Worm (Caenorhabditis elegans) whole organism, young adult: ENCODE measurements around the gene zfp-3.

Source experiments
- B0019.2 ChIP-seq: fragments of 200-800 bp; sonication (Bioruptor generic); conservative IDR thresholded peaks from 2 replicates; pipeline ENCODE4 v1.3.6; 2022; ENCODE audit warnings: missing genetic modification reagents, missing genetic modification characterization, missing compliant biosample characterization
- C06A6.2 ChIP-seq: fragments of 200-800 bp; sonication (Bioruptor generic); conservative IDR thresholded peaks from 2 replicates; pipeline ENCODE4 v1.3.6; 2022; ENCODE audit warnings: missing genetic modification characterization, missing compliant biosample characterization
- F22D6.2 ChIP-seq: sonication (generic microtip); optimal IDR thresholded peaks from 2 replicates; lab custom pipeline; 2016; ENCODE audit warnings: mild to moderate bottlenecking, missing genetic modification characterization, missing compliant biosample characterization
- K12H6.12 ChIP-seq: fragments of 200-800 bp; sonication (Bioruptor generic); optimal IDR thresholded peaks from 2 replicates; lab custom pipeline; 2018; ENCODE audit warnings: mild to moderate bottlenecking, missing genetic modification characterization, missing compliant biosample characterization
- T07F8.4 ChIP-seq: sonication (generic microtip); optimal IDR thresholded peaks from 2 replicates; lab custom pipeline; 2016; ENCODE audit warnings: mild to moderate bottlenecking, missing genetic modification characterization, moderate library complexity, missing compliant biosample characterization
- Y56A3A.18 ChIP-seq: fragments of 200-800 bp; sonication (Bioruptor generic); IDR thresholded peaks from 2 replicates; pipeline ENCODE4 v1.3.6; 2022; ENCODE audit warnings: missing genetic modification reagents, missing genetic modification characterization, missing compliant biosample characterization
- ama-1 ChIP-seq, 3 experiments: fragments of 150-350 bp in 1 of 3; sonication (generic microtip) in 2 of 3; optimal IDR thresholded peaks; 2 replicates each; lab custom pipeline; 2014 to 2018; ENCODE audit warnings: missing biosample characterization in 2 of 3, missing genetic modification characterization in 2 of 3, missing genetic modification reagents in 2 of 3
- aptf-2 ChIP-seq: fragments of 200-800 bp; sonication (Bioruptor generic); conservative IDR thresholded peaks from 2 replicates; pipeline ENCODE4 v1.3.6; 2022; ENCODE audit warnings: missing genetic modification reagents, missing genetic modification characterization, missing compliant biosample characterization
- aptf-3 ChIP-seq: fragments of 200-800 bp; sonication (Bioruptor generic); IDR thresholded peaks from 2 replicates; pipeline ENCODE4 v1.3.6; 2022; ENCODE audit warnings: missing genetic modification characterization, missing compliant biosample characterization
- atf-7 ChIP-seq: sonication (generic microtip); optimal IDR thresholded peaks from 2 replicates; lab custom pipeline; 2017; ENCODE audit warnings: mild to moderate bottlenecking, missing genetic modification characterization, missing compliant biosample characterization
- cebp-1 ChIP-seq, 2 experiments: fragments of 200-800 bp in 1 of 2; sonication (Bioruptor generic) in 1 of 2; sonication (generic microtip) in 1 of 2; IDR thresholded peaks in 1 of 2; optimal IDR thresholded peaks in 1 of 2; 2 replicates each; pipeline versions ENCODE4 v1.3.6 to Lab custom; 2017 to 2022; ENCODE audit warnings: missing compliant biosample characterization in 2 of 2, missing genetic modification characterization in 2 of 2, mild to moderate bottlenecking in 1 of 2, missing genetic modification reagents in 1 of 2, moderate library complexity in 1 of 2
- ceh-100 ChIP-seq: fragments of 200-800 bp; sonication (Bioruptor generic); IDR thresholded peaks from 2 replicates; pipeline ENCODE4 v1.3.6; 2022; ENCODE audit warnings: missing genetic modification reagents, missing genetic modification characterization, missing compliant biosample characterization
- ceh-79 ChIP-seq: sonication (generic microtip); optimal IDR thresholded peaks from 2 replicates; lab custom pipeline; 2017; ENCODE audit warnings: mild to moderate bottlenecking, missing genetic modification characterization, missing compliant biosample characterization
- chd-7 ChIP-seq: sonication (generic microtip); optimal IDR thresholded peaks from 2 replicates; lab custom pipeline; 2016; ENCODE audit warnings: mild to moderate bottlenecking, missing genetic modification characterization, moderate library complexity, missing compliant biosample characterization
- dox-1 ChIP-seq: fragments of 200-800 bp; sonication (Bioruptor generic); IDR thresholded peaks from 2 replicates; pipeline ENCODE4 v1.3.6; 2022; ENCODE audit warnings: missing genetic modification reagents, missing genetic modification characterization, missing compliant biosample characterization
- egl-44 ChIP-seq: fragments of 200-800 bp; sonication (Bioruptor generic); IDR thresholded peaks from 2 replicates; pipeline ENCODE4 v1.3.6; 2022; ENCODE audit warnings: missing genetic modification reagents, missing genetic modification characterization, missing compliant biosample characterization
- gei-17 ChIP-seq: fragments of 200-800 bp; sonication (Bioruptor generic); optimal IDR thresholded peaks from 2 replicates; lab custom pipeline; 2018; ENCODE audit warnings: mild to moderate bottlenecking, missing genetic modification characterization, missing compliant biosample characterization
- him-1 ChIP-seq: sonication (generic microtip); optimal IDR thresholded peaks from 2 replicates; lab custom pipeline; 2016; ENCODE audit warnings: missing genotype, missing genetic modification reagents, missing genetic modification characterization, missing compliant biosample characterization
- hmg-1.2 ChIP-seq: fragments of 200-800 bp; sonication (Bioruptor generic); IDR thresholded peaks from 2 replicates; pipeline ENCODE4 v1.3.6; 2022; ENCODE audit warnings: missing genetic modification reagents, missing genetic modification characterization, missing compliant biosample characterization
- let-607 ChIP-seq, 2 experiments: fragments of 200-800 bp in 1 of 2; sonication (Bioruptor generic) in 1 of 2; sonication (generic microtip) in 1 of 2; optimal IDR thresholded peaks; 2 replicates each; lab custom pipeline; 2016 to 2018; ENCODE audit warnings: mild to moderate bottlenecking in 2 of 2, missing compliant biosample characterization in 2 of 2, missing genetic modification characterization in 2 of 2, moderate library complexity in 2 of 2, missing genotype in 1 of 2
- lin-35 ChIP-seq, 3 experiments: fragments of 150-350 bp in 2 of 3; sonication (generic microtip) in 1 of 3; optimal IDR thresholded peaks; 2 replicates each; lab custom pipeline; 2014 to 2018; ENCODE audit warnings: missing biosample characterization in 3 of 3, missing genetic modification characterization in 3 of 3, missing genetic modification reagents in 3 of 3
- lir-1 ChIP-seq: fragments of 200-800 bp; sonication (Bioruptor generic); conservative IDR thresholded peaks from 2 replicates; pipeline ENCODE4 v1.3.6; 2022; ENCODE audit warnings: missing genetic modification reagents, missing genetic modification characterization, missing compliant biosample characterization
- lsl-1 ChIP-seq: fragments of 200-800 bp; sonication (Bioruptor generic); optimal IDR thresholded peaks from 2 replicates; lab custom pipeline; 2018; ENCODE audit warnings: mild to moderate bottlenecking, missing genetic modification characterization, moderate library complexity, missing compliant biosample characterization
- lsy-27 ChIP-seq: sonication (generic microtip); optimal IDR thresholded peaks from 2 replicates; lab custom pipeline; 2017; ENCODE audit warnings: missing genetic modification characterization, mild to moderate bottlenecking, missing compliant biosample characterization, antibody characterized with exemption, missing genotype, borderline replicate concordance; ENCODE audit not compliant: insufficient read depth
- madf-10 ChIP-seq: sonication (generic microtip); optimal IDR thresholded peaks from 2 replicates; lab custom pipeline; 2016; ENCODE audit warnings: mild to moderate bottlenecking, missing genetic modification characterization, missing compliant biosample characterization
- mcd-1 ChIP-seq: fragments of 200-800 bp; sonication (Bioruptor generic); IDR thresholded peaks from 2 replicates; pipeline ENCODE4 v1.3.6; 2022; ENCODE audit warnings: missing genetic modification reagents, missing genetic modification characterization, missing compliant biosample characterization
- mel-28 ChIP-seq: sonication (generic microtip); optimal IDR thresholded peaks from 2 replicates; lab custom pipeline; 2016; ENCODE audit warnings: borderline replicate concordance, mild to moderate bottlenecking, missing genetic modification characterization, missing compliant biosample characterization
- nfyb-1 ChIP-seq: fragments of 200-800 bp; sonication (Bioruptor generic); IDR thresholded peaks from 2 replicates; pipeline ENCODE4 v1.3.6; 2022; ENCODE audit warnings: missing genetic modification reagents, missing genetic modification characterization, missing compliant biosample characterization
- nhr-90 ChIP-seq: sonication (generic microtip); optimal IDR thresholded peaks from 2 replicates; lab custom pipeline; 2016; ENCODE audit warnings: missing genotype, mild to moderate bottlenecking, missing genetic modification characterization, missing compliant biosample characterization
- rcor-1 ChIP-seq: fragments of 200-800 bp; sonication (Bioruptor generic); IDR thresholded peaks from 2 replicates; pipeline ENCODE4 v1.3.6; 2022; ENCODE audit warnings: missing genetic modification reagents, missing genetic modification characterization, missing compliant biosample characterization
- rpc-1 ChIP-seq, 2 experiments: fragments of 150-350 bp in 1 of 2; sonication (generic microtip) in 1 of 2; optimal IDR thresholded peaks; 2 replicates each; lab custom pipeline; 2014 to 2018; ENCODE audit warnings: missing biosample characterization in 1 of 2, missing genetic modification characterization in 1 of 2, missing genetic modification reagents in 1 of 2, missing genotype in 1 of 2
- sdz-38 ChIP-seq: sonication (generic microtip); optimal IDR thresholded peaks from 2 replicates; lab custom pipeline; 2016; ENCODE audit warnings: missing genotype, missing genetic modification characterization, missing compliant biosample characterization
- snpc-3.4 ChIP-seq: sonication (generic microtip); optimal IDR thresholded peaks from 2 replicates; lab custom pipeline; 2017; ENCODE audit warnings: missing genetic modification characterization, mild to moderate bottlenecking, missing compliant biosample characterization, antibody characterized with exemption, moderate library complexity, missing genotype, missing genetic modification reagents
- snpc-4 ChIP-seq, 5 experiments: fragments of 150-350 bp in 1 of 5; sonication (generic microtip) in 4 of 5; optimal IDR thresholded peaks; 2 replicates each; lab custom pipeline; 2014 to 2018; ENCODE audit warnings: missing genetic modification characterization in 5 of 5, missing biosample characterization in 3 of 5, antibody characterized with exemption in 2 of 5, mild to moderate bottlenecking in 2 of 5, missing compliant biosample characterization in 2 of 5, missing genotype in 2 of 5, moderate library complexity in 2 of 5, missing genetic modification reagents in 1 of 5
- somi-1 ChIP-seq: fragments of 200-800 bp; sonication (Bioruptor generic); optimal IDR thresholded peaks from 2 replicates; lab custom pipeline; 2018; ENCODE audit warnings: mild to moderate bottlenecking, missing genetic modification characterization, missing compliant biosample characterization
- tbp1 ChIP-seq: fragments of 200-800 bp; sonication (Bioruptor generic); optimal IDR thresholded peaks from 2 replicates; lab custom pipeline; 2018; ENCODE audit warnings: mild to moderate bottlenecking, missing genetic modification characterization, missing compliant biosample characterization
- unc-130 ChIP-seq: sonication (generic microtip); optimal IDR thresholded peaks from 2 replicates; lab custom pipeline; 2016; ENCODE audit warnings: missing genetic modification reagents, missing genetic modification characterization, missing compliant biosample characterization
- ztf-22 ChIP-seq: fragments of 200-800 bp; sonication (Bioruptor generic); optimal IDR thresholded peaks from 2 replicates; lab custom pipeline; 2018; ENCODE audit warnings: mild to moderate bottlenecking, missing genetic modification characterization, moderate library complexity, missing compliant biosample characterization
- ztf-26 ChIP-seq: sonication (generic microtip); optimal IDR thresholded peaks from 2 replicates; lab custom pipeline; 2017; ENCODE audit warnings: missing genetic modification characterization, missing compliant biosample characterization
- ztf-6 ChIP-seq: fragments of 200-800 bp; sonication (Bioruptor generic); IDR thresholded peaks from 2 replicates; pipeline ENCODE4 v1.3.6; 2022; ENCODE audit warnings: missing genetic modification reagents, missing genetic modification characterization, missing compliant biosample characterization

Gene zfp-3

DNA sequence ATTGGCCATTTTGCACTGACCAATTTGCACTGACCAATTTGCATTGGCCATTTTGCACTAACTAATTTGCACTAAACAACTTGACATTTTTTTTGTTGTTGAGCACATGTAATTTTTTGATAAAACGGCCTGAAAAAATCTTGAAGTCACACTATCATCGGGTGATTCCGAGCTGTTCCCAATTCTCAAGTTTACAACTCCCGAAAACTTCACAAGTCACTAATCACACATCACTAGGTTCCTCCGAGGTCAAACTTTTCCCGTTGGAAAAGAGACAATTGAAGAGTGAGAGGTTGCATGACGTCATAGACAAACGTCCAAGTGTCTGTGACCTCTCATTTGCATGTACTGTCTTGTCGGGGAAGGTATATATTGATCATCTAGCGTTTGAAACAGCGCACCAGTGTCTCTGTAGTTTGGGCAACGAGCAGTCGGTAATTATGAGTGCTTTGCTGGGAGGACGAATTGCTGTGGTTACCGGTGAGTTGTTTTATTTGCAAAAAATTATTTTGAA is 39.7 kb upstream of the zfp-3 start, which contains the start of the genes D1005.10 and dhs-25 (continued):
- peak; percentile 13 for TF ChIP-seq nhr-90 (tag; lab: Kevin White, UChicago)
- TF ChIP-seq tbp1: peak; percentile 45
- TF ChIP-seq rcor-1 (GFP tag; lab: Robert Waterston, UW): no peak
- peak; percentile 52 for TF ChIP-seq somi-1 (GFP tag; lab: Kevin White, UChicago)
- TF ChIP-seq B0019.2 (GFP tag; lab: Robert Waterston, UW): no peak
- no peak for TF ChIP-seq snpc-3.4 (tag; lab: Kevin White, UChicago)
- no peak for TF ChIP-seq aptf-3 (GFP tag; lab: Robert Waterston, UW)
- no peak for TF ChIP-seq him-1 (tag; lab: Kevin White, UChicago)
- TF ChIP-seq madf-10: peak; percentile 28
- no peak for TF ChIP-seq ceh-79 (tag; lab: Kevin White, UChicago)
- no peak for TF ChIP-seq aptf-2 (GFP tag; lab: Robert Waterston, UW)
- TF ChIP-seq mel-28 (tag; lab: Kevin White, UChicago): no peak
- no peak for TF ChIP-seq cebp-1 (GFP tag; IDR thresholded peaks at IDR 0.05; lab: Robert Waterston, UW)
- peak; percentile 64 for TF ChIP-seq cebp-1 (tag; optimal IDR thresholded peaks at IDR 0.05; lab: Kevin White, UChicago)
- peak; percentile 34 for TF ChIP-seq ztf-22 (GFP tag; lab: Kevin White, UChicago)
- TF ChIP-seq Y56A3A.18: peak; percentile 18; the same call in 1 of the 2 replicates
- TF ChIP-seq ztf-6 (GFP tag; lab: Robert Waterston, UW): 0 out of 2 replicates have a peak, but pooled peaks have one; percentile 38
- TF ChIP-seq ama-1 (optimal IDR thresholded peaks at IDR 0.05; lab: Kevin White, UChicago): peak; percentile 32
- TF ChIP-seq ama-1 (GFP tag; optimal IDR thresholded peaks at IDR 0.05; lab: Kevin White, UChicago): no peak
- TF ChIP-seq lin-35 (GFP tag; optimal IDR thresholded peaks at IDR 0.05; lab: Kevin White, UChicago): peak in 1 of 3 experiments; percentile 17
- TF ChIP-seq ztf-26 (tag; lab: Kevin White, UChicago): peak; percentile 39
- TF ChIP-seq T07F8.4 (tag; lab: Kevin White, UChicago): no peak
- TF ChIP-seq let-607 (tag; optimal IDR thresholded peaks at IDR 0.05; lab: Kevin White, UChicago): peak in 1 of 2 experiments; percentile 17
- peak; percentile 31; the same call in 1 of the 2 replicates for TF ChIP-seq mcd-1 (GFP tag; lab: Robert Waterston, UW)
- peak; percentile 63 for TF ChIP-seq gei-17 (GFP tag; lab: Kevin White, UChicago)
- peak; percentile 39; the same call in 1 of the 2 replicates for TF ChIP-seq dox-1 (GFP tag; lab: Robert Waterston, UW)
- peak; percentile 17 for TF ChIP-seq F22D6.2 (tag; lab: Kevin White, UChicago)
- no peak for TF ChIP-seq unc-130 (GFP tag; lab: Kevin White, UChicago)
- peak; percentile 100 for TF ChIP-seq atf-7 (tag; lab: Kevin White, UChicago)
- peak; percentile 85 for TF ChIP-seq hmg-1.2
- peak; percentile 12; the same call in 1 of the 2 replicates for TF ChIP-seq ceh-100
- no peak for TF ChIP-seq snpc-4 (GFP tag; optimal IDR thresholded peaks at IDR 0.05; lab: Kevin White, UChicago)
- peak in 2 of 4 experiments; percentile 16 to 40 for TF ChIP-seq snpc-4 (tag; optimal IDR thresholded peaks at IDR 0.05; lab: Kevin White, UChicago)
- peak; percentile 47 for TF ChIP-seq chd-7 (tag; lab: Kevin White, UChicago)
- TF ChIP-seq, all 124 proteins: peak for 30

DNA sequence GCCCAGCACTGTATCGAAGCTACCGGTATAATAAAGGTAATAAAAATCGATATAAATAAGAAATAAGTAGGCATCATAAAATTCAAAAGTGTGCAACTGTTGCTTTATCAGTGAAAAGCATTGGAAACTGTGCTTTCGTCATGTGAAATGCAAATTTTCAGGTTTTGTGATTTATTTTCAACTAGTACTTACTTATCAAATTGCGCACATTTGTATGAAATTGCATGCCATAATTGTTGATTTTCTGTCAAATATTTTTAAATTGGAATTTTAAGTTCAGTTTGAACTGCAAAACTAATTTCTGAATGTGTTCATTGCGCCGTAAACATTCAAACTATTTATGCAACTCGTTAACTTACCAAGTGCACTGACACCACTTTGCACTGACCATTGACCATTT is 39.3 kb upstream of the zfp-3 start, which contains the start of gene D1005.4:
D1005.4 (minus strand) TSS at position 101 of the 400 bp plus-strand sequence.
- TF ChIP-seq lir-1 (GFP tag; lab: Robert Waterston, UW): no peak
- no peak for TF ChIP-seq T07F8.4 (tag; lab: Kevin White, UChicago)
- TF ChIP-seq rpc-1 (optimal IDR thresholded peaks at IDR 0.05; lab: Kevin White, UChicago): no peak
- no peak for TF ChIP-seq rpc-1 (tag; optimal IDR thresholded peaks at IDR 0.05; lab: Kevin White, UChicago)
- no peak for TF ChIP-seq atf-7 (tag; lab: Kevin White, UChicago)
- TF ChIP-seq egl-44: no peak
- no peak for TF ChIP-seq K12H6.12 (tag; lab: Kevin White, UChicago)
- no peak for TF ChIP-seq lsl-1 (GFP tag; lab: Kevin White, UChicago)
- no peak for TF ChIP-seq sdz-38 (tag; lab: Kevin White, UChicago)
- TF ChIP-seq C06A6.2 (GFP tag; lab: Robert Waterston, UW): no peak
- no peak for TF ChIP-seq lsy-27
- TF ChIP-seq nfyb-1 (GFP tag; lab: Robert Waterston, UW): no peak
- TF ChIP-seq, all 124 proteins: peak for 0
